Worm (Caenorhabditis elegans) whole organism, L2 larva: ENCODE data around the gene Y49A10A.2.
A peak's percentile ranks its signal among the peaks of the same experiment; 100 is the strongest.

Experiments used
- C34F6.9 ChIP-seq: fragments of 150-350 bp; optimal IDR thresholded peaks from 2 replicates; lab custom pipeline; 2014; ENCODE audit warnings: missing biosample characterization, missing genetic modification characterization
- F13H6.1 ChIP-seq: sonication (generic microtip); optimal IDR thresholded peaks from 2 replicates; lab custom pipeline; 2016; ENCODE audit warnings: missing genetic modification characterization, missing compliant biosample characterization
- R02D3.7 ChIP-seq: fragments of 150-350 bp; optimal IDR thresholded peaks from 2 replicates; lab custom pipeline; 2014; ENCODE audit warnings: missing biosample characterization, missing genetic modification characterization
- Y55F3AM.14 ChIP-seq: fragments of 200-800 bp; sonication (Bioruptor generic); optimal IDR thresholded peaks from 2 replicates; lab custom pipeline; 2018; ENCODE audit warnings: mild to moderate bottlenecking, missing genetic modification characterization, missing compliant biosample characterization
- ZK546.5 ChIP-seq: sonication (generic microtip); optimal IDR thresholded peaks from 2 replicates; lab custom pipeline; 2017; ENCODE audit warnings: missing biosample characterization, missing genetic modification characterization
- alr-1 ChIP-seq: fragments of 150-350 bp; optimal IDR thresholded peaks from 2 replicates; lab custom pipeline; 2014; ENCODE audit warnings: missing biosample characterization, missing genetic modification characterization
- aly-2 ChIP-seq: fragments of 150-350 bp; optimal IDR thresholded peaks from 2 replicates; lab custom pipeline; 2014; ENCODE audit warnings: missing biosample characterization, missing genetic modification characterization
- ama-1 ChIP-seq: fragments of 150-350 bp; optimal IDR thresholded peaks from 2 replicates; lab custom pipeline; 2018; ENCODE audit warnings: inconsistent platforms
- blmp-1 ChIP-seq: sonication (generic microtip); optimal IDR thresholded peaks from 2 replicates; lab custom pipeline; 2017; ENCODE audit warnings: missing genetic modification characterization, mild to moderate bottlenecking, missing compliant biosample characterization, antibody characterized with exemption, moderate library complexity; ENCODE audit not compliant: insufficient read depth
- ceh-16 ChIP-seq: fragments of 150-350 bp; optimal IDR thresholded peaks from 2 replicates; lab custom pipeline; 2014; ENCODE audit warnings: missing biosample characterization, missing genetic modification characterization
- ceh-82 ChIP-seq: fragments of 150-350 bp; optimal IDR thresholded peaks from 2 replicates; lab custom pipeline; 2014; ENCODE audit warnings: missing biosample characterization, missing genetic modification characterization
- crh-2 ChIP-seq: sonication (generic microtip); optimal IDR thresholded peaks from 2 replicates; lab custom pipeline; 2017; ENCODE audit warnings: missing biosample characterization, missing genetic modification characterization
- dmd-4 ChIP-seq: sonication (generic microtip); optimal IDR thresholded peaks from 2 replicates; lab custom pipeline; 2017; ENCODE audit warnings: missing biosample characterization, missing genetic modification characterization
- egl-27 ChIP-seq: sonication (generic microtip); optimal IDR thresholded peaks from 3 replicates; lab custom pipeline; 2017; ENCODE audit warnings: missing biosample characterization, missing genetic modification reagents, missing genetic modification characterization
- elt-1 ChIP-seq: fragments of 150-350 bp; optimal IDR thresholded peaks from 2 replicates; lab custom pipeline; 2014; ENCODE audit warnings: missing biosample characterization, missing genetic modification characterization
- elt-3 ChIP-seq: sonication (generic microtip); optimal IDR thresholded peaks from 2 replicates; lab custom pipeline; 2017; ENCODE audit warnings: missing biosample characterization, missing genetic modification characterization
- fos-1 ChIP-seq: fragments of 150-350 bp; optimal IDR thresholded peaks from 2 replicates; lab custom pipeline; 2014; ENCODE audit warnings: missing biosample characterization, missing genetic modification characterization
- gmeb-1 ChIP-seq: fragments of 150-350 bp; optimal IDR thresholded peaks from 2 replicates; lab custom pipeline; 2014; ENCODE audit warnings: missing biosample characterization, missing genetic modification characterization
- lin-11 ChIP-seq: fragments of 150-350 bp; sonication (generic microtip); optimal IDR thresholded peaks from 2 replicates; lab custom pipeline; 2014; ENCODE audit warnings: missing biosample characterization, missing genetic modification characterization, inconsistent platforms, mixed read lengths
- lin-13 ChIP-seq: fragments of 150-350 bp; optimal IDR thresholded peaks from 2 replicates; lab custom pipeline; 2014; ENCODE audit warnings: missing biosample characterization, missing genetic modification reagents, missing genetic modification characterization
- lin-39 ChIP-seq: fragments of 150-350 bp; optimal IDR thresholded peaks from 2 replicates; lab custom pipeline; 2014; ENCODE audit warnings: missing biosample characterization, missing genetic modification reagents, missing genetic modification characterization
- mab-5 ChIP-seq: fragments of 150-350 bp; optimal IDR thresholded peaks from 2 replicates; lab custom pipeline; 2014; ENCODE audit warnings: missing biosample characterization, missing genetic modification characterization
- mbf-1 ChIP-seq: sonication (generic microtip); optimal IDR thresholded peaks from 2 replicates; lab custom pipeline; 2017; ENCODE audit warnings: missing biosample characterization, missing genetic modification characterization
- mdl-1 ChIP-seq, 2 experiments: fragments of 150-350 bp in 1 of 2; sonication (generic microtip) in 1 of 2; optimal IDR thresholded peaks; 2 replicates each; lab custom pipeline; 2017; ENCODE audit warnings: missing biosample characterization in 2 of 2, missing genetic modification characterization in 2 of 2
- nhr-10 ChIP-seq: sonication (generic microtip); optimal IDR thresholded peaks from 2 replicates; lab custom pipeline; 2017; ENCODE audit warnings: missing biosample characterization, missing genetic modification characterization
- nhr-12 ChIP-seq: fragments of 150-350 bp; optimal IDR thresholded peaks from 2 replicates; lab custom pipeline; 2014; ENCODE audit warnings: missing biosample characterization, missing genetic modification characterization
- nhr-129 ChIP-seq: fragments of 150-350 bp; optimal IDR thresholded peaks from 2 replicates; lab custom pipeline; 2014; ENCODE audit warnings: missing biosample characterization, missing genetic modification characterization
- nhr-21 ChIP-seq: fragments of 150-350 bp; optimal IDR thresholded peaks from 2 replicates; lab custom pipeline; 2014; ENCODE audit warnings: missing biosample characterization, missing genetic modification characterization
- nhr-23 ChIP-seq: fragments of 150-350 bp; optimal IDR thresholded peaks from 2 replicates; lab custom pipeline; 2014; ENCODE audit warnings: missing biosample characterization, missing genetic modification reagents, missing genetic modification characterization
- nhr-237 ChIP-seq: fragments of 150-350 bp; optimal IDR thresholded peaks from 2 replicates; lab custom pipeline; 2014; ENCODE audit warnings: missing biosample characterization, missing genetic modification characterization
- nhr-25 ChIP-seq: fragments of 150-350 bp; sonication (generic microtip); optimal IDR thresholded peaks from 3 replicates; lab custom pipeline; 2014; ENCODE audit warnings: missing biosample characterization, missing genetic modification characterization
- nhr-6 ChIP-seq: fragments of 150-350 bp; optimal IDR thresholded peaks from 2 replicates; lab custom pipeline; 2014; ENCODE audit warnings: missing biosample characterization, missing genetic modification characterization
- nhr-77 ChIP-seq: fragments of 150-350 bp; optimal IDR thresholded peaks from 2 replicates; lab custom pipeline; 2014; ENCODE audit warnings: missing biosample characterization, missing genetic modification characterization
- peb-1 ChIP-seq: fragments of 150-350 bp; optimal IDR thresholded peaks from 2 replicates; lab custom pipeline; 2014; ENCODE audit warnings: missing biosample characterization, missing genetic modification characterization
- sem-4 ChIP-seq: fragments of 150-350 bp; optimal IDR thresholded peaks from 2 replicates; lab custom pipeline; 2014; ENCODE audit warnings: missing biosample characterization, missing genetic modification reagents, missing genetic modification characterization
- skn-1 ChIP-seq: sonication (generic microtip); optimal IDR thresholded peaks from 2 replicates; lab custom pipeline; 2017; ENCODE audit warnings: missing biosample characterization, missing genetic modification characterization
- sma-3 ChIP-seq: sonication (generic microtip); optimal IDR thresholded peaks from 2 replicates; lab custom pipeline; 2016; ENCODE audit warnings: missing genetic modification reagents, missing genetic modification characterization, missing compliant biosample characterization
- sma-9 ChIP-seq, 2 experiments: fragments of 150-350 bp in 1 of 2; sonication (generic microtip) in 1 of 2; optimal IDR thresholded peaks; 2 replicates each; lab custom pipeline; 2014 to 2016; ENCODE audit warnings: missing genetic modification characterization in 2 of 2, mild to moderate bottlenecking in 1 of 2, missing biosample characterization in 1 of 2, missing compliant biosample characterization in 1 of 2, missing genetic modification reagents in 1 of 2, moderate library complexity in 1 of 2
- snpc-4 ChIP-seq: fragments of 150-350 bp; optimal IDR thresholded peaks from 2 replicates; lab custom pipeline; 2014; ENCODE audit warnings: missing biosample characterization, missing genetic modification characterization
- unc-39 ChIP-seq: fragments of 150-350 bp; optimal IDR thresholded peaks from 2 replicates; lab custom pipeline; 2014; ENCODE audit warnings: missing biosample characterization, missing genetic modification characterization
- unc-55 ChIP-seq: fragments of 150-350 bp; sonication (generic microtip); optimal IDR thresholded peaks from 3 replicates; lab custom pipeline; 2014; ENCODE audit warnings: missing biosample characterization, missing genetic modification reagents, missing genetic modification characterization
- unc-62 ChIP-seq: fragments of 150-350 bp; optimal IDR thresholded peaks from 2 replicates; lab custom pipeline; 2014; ENCODE audit warnings: missing biosample characterization, missing genetic modification reagents, missing genetic modification characterization
- zag-1 ChIP-seq: fragments of 150-350 bp; optimal IDR thresholded peaks from 2 replicates; lab custom pipeline; 2014; ENCODE audit warnings: missing biosample characterization, missing genetic modification characterization
- ztf-11 ChIP-seq: sonication (generic microtip); optimal IDR thresholded peaks from 2 replicates; lab custom pipeline; 2017; ENCODE audit warnings: missing biosample characterization, missing genetic modification characterization
- ztf-4 ChIP-seq: fragments of 150-350 bp; optimal IDR thresholded peaks from 2 replicates; lab custom pipeline; 2014; ENCODE audit warnings: missing biosample characterization, missing genetic modification characterization

The Y49A10A.2 gene

DNA sequence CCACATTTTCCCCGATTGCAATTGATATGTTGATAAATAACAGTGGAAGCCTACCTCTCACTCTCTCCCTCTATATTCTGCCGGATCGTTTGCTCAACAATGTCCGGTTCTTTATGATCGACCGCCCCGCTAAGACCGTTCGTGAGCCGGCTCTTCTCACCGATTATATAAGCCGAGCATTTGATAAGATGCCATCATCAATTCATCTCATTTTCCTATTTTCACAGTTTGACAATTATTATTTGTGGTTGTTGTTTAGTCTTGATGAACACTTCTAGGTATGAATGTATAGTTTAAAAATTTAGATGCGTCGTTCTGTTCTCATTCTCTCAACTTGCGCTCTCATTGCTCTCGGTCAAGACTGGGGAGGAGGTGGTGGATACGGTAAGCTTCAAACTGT lies 36.3 kb downstream of the Y49A10A.2 start, which contains the start of gene idpa-3:
Gene idpa-3, plus strand, starts transcription at position 301 of the 400 bp plus-strand sequence.
- TF ChIP-seq mab-5 (tag; lab: Kevin White, UChicago) (no peak), unc-62 (GFP tag; lab: Kevin White, UChicago) (no peak), gmeb-1 (tag; lab: Kevin White, UChicago) (no peak), nhr-77 (tag; lab: Kevin White, UChicago) (no peak), elt-3 (tag; lab: Kevin White, UChicago) (no peak), elt-1 (tag; lab: Kevin White, UChicago) (no peak), nhr-21 (tag; lab: Kevin White, UChicago) (no peak)
- TF ChIP-seq, all 48 proteins: peak for 0

DNA sequence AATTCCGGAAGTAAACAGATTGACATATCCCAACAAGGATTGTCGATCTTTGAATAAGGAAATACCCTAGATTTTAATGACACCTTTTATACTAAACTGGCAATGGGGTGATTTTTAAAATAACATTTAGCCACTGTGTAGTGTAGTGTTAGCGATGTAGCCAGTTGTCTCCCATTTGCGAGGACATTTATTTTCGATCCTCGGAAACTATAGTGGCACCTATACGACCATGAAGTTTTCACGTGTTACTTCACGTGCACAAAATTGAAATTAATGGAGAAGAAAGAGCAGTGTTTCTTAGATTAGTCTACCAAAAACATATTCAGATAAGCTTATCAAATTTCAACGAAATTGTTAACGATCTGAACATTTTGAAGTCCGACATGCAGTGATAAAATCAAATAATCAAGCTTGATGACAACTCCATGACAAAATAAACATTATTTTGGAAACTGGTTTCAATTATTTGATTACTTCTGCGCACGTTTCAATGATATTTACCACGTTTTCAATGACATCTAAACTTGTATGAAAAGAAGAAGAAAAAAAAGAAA lies 39.1 kb downstream of the Y49A10A.2 start, which contains the start of gene R07E3.4:
Gene R07E3.4, minus strand, starts transcription at position 51 of the 554 bp plus-strand sequence.
- TF ChIP-seq egl-27 (tag; lab: Kevin White, UChicago) (peak; percentile 75), sma-3 (GFP tag; lab: Kevin White, UChicago) (peak; percentile 23), C34F6.9 (tag; lab: Kevin White, UChicago) (peak; percentile 29), mab-5 (tag; lab: Kevin White, UChicago) (no peak), F13H6.1 (tag; lab: Kevin White, UChicago) (peak; percentile 20), nhr-25 (tag; lab: Kevin White, UChicago) (peak; percentile 14), crh-2 (peak; percentile 18), ztf-4 (tag; lab: Kevin White, UChicago) (no peak), fos-1 (tag; lab: Kevin White, UChicago) (peak; percentile 22), nhr-237 (no peak), peb-1 (tag; lab: Kevin White, UChicago) (no peak), sma-9 (GFP tag; optimal IDR thresholded peaks at IDR 0.05; lab: Kevin White, UChicago) (peak; percentile 75), sma-9 (tag; optimal IDR thresholded peaks at IDR 0.05; lab: Kevin White, UChicago) (no peak), nhr-10 (no peak)

DNA sequence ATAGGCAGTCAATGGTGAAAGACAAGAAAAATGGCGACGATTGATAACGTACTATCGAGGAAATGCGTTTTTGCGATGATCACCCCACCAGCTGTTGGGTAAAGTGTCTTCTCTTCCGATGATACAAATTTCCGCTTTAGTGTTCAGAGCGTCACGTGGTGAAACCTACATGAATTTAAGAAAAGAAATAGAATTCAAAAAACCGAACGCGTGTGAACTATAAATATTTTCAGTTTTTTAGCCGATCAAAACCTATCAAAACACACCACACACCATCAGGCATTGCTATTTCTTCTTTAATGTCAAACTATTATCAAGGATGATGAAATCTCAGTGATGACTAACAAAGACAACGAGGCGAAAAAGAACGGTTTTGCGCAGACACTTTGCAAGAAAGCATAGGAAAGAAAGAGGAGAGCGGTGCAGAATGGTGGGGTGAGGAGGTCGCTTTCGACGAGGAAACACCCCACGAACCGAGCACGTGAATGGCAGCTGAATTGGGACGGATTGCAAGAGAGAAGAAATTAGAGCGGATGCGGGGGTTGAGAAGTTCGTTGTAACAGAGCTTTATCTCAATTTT lies 40.3 kb downstream of the Y49A10A.2 start:
- TF ChIP-seq nhr-12 (no peak), Y55F3AM.14 (GFP tag; lab: Kevin White, UChicago) (no peak), sma-3 (GFP tag; lab: Kevin White, UChicago) (peak; percentile 77), gmeb-1 (tag; lab: Kevin White, UChicago) (no peak), nhr-23 (tag; lab: Kevin White, UChicago) (no peak), C34F6.9 (tag; lab: Kevin White, UChicago) (peak; percentile 48), snpc-4 (no peak), sem-4 (tag; lab: Kevin White, UChicago) (peak; percentile 68), skn-1 (tag; lab: Kevin White, UChicago) (no peak), fos-1 (tag; lab: Kevin White, UChicago) (peak; percentile 40), lin-39 (tag; lab: Kevin White, UChicago) (no peak), nhr-129 (peak; percentile 50), nhr-237 (no peak), zag-1 (tag; lab: Kevin White, UChicago) (no peak), ztf-11 (tag; lab: Kevin White, UChicago) (no peak), unc-62 (GFP tag; lab: Kevin White, UChicago) (no peak), ceh-16 (tag; lab: Kevin White, UChicago) (no peak), elt-1 (tag; lab: Kevin White, UChicago) (no peak), lin-13 (GFP tag; lab: Kevin White, UChicago) (peak; percentile 6), unc-39 (tag; lab: Kevin White, UChicago) (no peak), ZK546.5 (tag; lab: Kevin White, UChicago) (no peak), sma-9 (GFP tag; optimal IDR thresholded peaks at IDR 0.05; lab: Kevin White, UChicago) (peak; percentile 91), sma-9 (tag; optimal IDR thresholded peaks at IDR 0.05; lab: Kevin White, UChicago) (no peak), blmp-1 (peak; percentile 26), ztf-4 (tag; lab: Kevin White, UChicago) (no peak), unc-55 (no peak), mdl-1 (tag; optimal IDR thresholded peaks at IDR 0.05; lab: Kevin White, UChicago) (no peak), ceh-82 (tag; lab: Kevin White, UChicago) (no peak), nhr-6 (peak; percentile 2), nhr-10 (no peak), nhr-25 (tag; lab: Kevin White, UChicago) (no peak), dmd-4 (tag; lab: Kevin White, UChicago) (no peak), crh-2 (peak; percentile 27), lin-11 (tag; lab: Kevin White, UChicago) (no peak), nhr-21 (tag; lab: Kevin White, UChicago) (peak; percentile 39), elt-3 (tag; lab: Kevin White, UChicago) (no peak), F13H6.1 (tag; lab: Kevin White, UChicago) (peak; percentile 39), R02D3.7 (tag; lab: Kevin White, UChicago) (no peak), nhr-77 (tag; lab: Kevin White, UChicago) (no peak), mab-5 (tag; lab: Kevin White, UChicago) (no peak), egl-27 (tag; lab: Kevin White, UChicago) (peak; percentile 47), alr-1 (no peak), aly-2 (tag; lab: Kevin White, UChicago) (no peak), ama-1 (no peak), peb-1 (tag; lab: Kevin White, UChicago) (no peak), mbf-1 (tag; lab: Kevin White, UChicago) (no peak)
